Worm (Caenorhabditis elegans): ENCODE results near the gene rsp-4.

- no peak for TF ChIP-seq ama-1 (optimal IDR thresholded peaks at IDR 0.05)
- no peak for TF ChIP-seq ceh-13 (GFP tag; optimal IDR thresholded peaks at IDR 0.05)
- no peak for TF ChIP-seq tbx-11 (GFP tag; IDR thresholded peaks at IDR 0.05)
- TF ChIP-seq F13C5.2 (tag; optimal IDR thresholded peaks at IDR 0.05): no peak
- no peak for TF ChIP-seq flt-1 (GFP tag; IDR thresholded peaks at IDR 0.05)
- no peak for TF ChIP-seq pes-1 (GFP tag; IDR thresholded peaks at IDR 0.05)
- TF ChIP-seq ets-7 (tag; optimal IDR thresholded peaks at IDR 0.05): no peak
- TF ChIP-seq tra-4 (tag; optimal IDR thresholded peaks at IDR 0.05): no peak
- no peak for TF ChIP-seq hmg-4 (GFP tag; optimal IDR thresholded peaks at IDR 0.05)
- no peak for TF ChIP-seq scrt-1 (GFP tag; IDR thresholded peaks at IDR 0.05)
- TF ChIP-seq ceh-36 (tag; optimal IDR thresholded peaks at IDR 0.05): no peak
- TF ChIP-seq aly-1 (tag; optimal IDR thresholded peaks at IDR 0.05): no peak
- no peak for TF ChIP-seq tbx-37 (GFP tag; conservative IDR thresholded peaks at IDR 0.05)
Observed at ce11 chrII:5359252-5359651, 29.4 kb downstream of the rsp-4 start, which contains the start of gene sec-6.
